Worm (Caenorhabditis elegans): Measurements from ENCODE around the gene C16E9.1.

DNA sequence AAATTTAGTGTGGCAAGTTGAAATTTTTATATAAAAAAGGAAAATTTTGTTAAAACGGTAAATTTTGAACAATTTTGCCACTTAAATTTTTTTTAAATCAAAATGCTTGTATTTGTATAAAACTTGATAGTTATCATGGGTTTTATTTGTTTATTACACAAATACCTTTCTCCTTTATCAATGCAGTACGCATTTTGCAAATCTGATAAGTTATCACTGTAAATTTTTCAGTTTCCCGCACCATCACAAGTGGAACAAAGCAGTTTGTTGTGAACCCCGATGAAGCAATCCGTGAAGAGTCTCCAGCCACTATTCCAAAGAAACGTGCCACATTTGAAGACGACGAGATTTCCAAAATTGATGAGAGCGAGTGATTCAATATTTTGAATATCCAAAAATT is 19.9 kb upstream of the C16E9.1 start:
- TF ChIP-seq aly-2 (tag; optimal IDR thresholded peaks at IDR 0.05): no peak
- TF ChIP-seq ceh-16 (tag; optimal IDR thresholded peaks at IDR 0.05): no peak
- TF ChIP-seq ztf-11 (tag; optimal IDR thresholded peaks at IDR 0.05): no peak
- no peak for TF ChIP-seq ceh-28 (tag; optimal IDR thresholded peaks at IDR 0.05)
- no peak for TF ChIP-seq nhr-11 (tag; optimal IDR thresholded peaks at IDR 0.05)

Data from whole organism, L3 larva.